Fruit fly (Drosophila melanogaster) whole organism: Measurements from ENCODE around the gene Neb-cGP.
A peak's percentile ranks its signal among the peaks of the same experiment; 100 is the strongest.

Source experiments
- CG8478 ChIP-seq: fragments of >200 bp; optimal IDR thresholded peaks from 2 replicates; lab custom pipeline; 2018; ENCODE audit warnings: inconsistent platforms
- Dll ChIP-seq: fragments of >200 bp; optimal IDR thresholded peaks from 2 replicates; lab custom pipeline; 2017
- EcR ChIP-seq, 2 experiments: fragments of >200 bp; optimal IDR thresholded peaks; 2 replicates each; lab custom pipeline; 2017; ENCODE audit warnings: missing biosample characterization in 2 of 2, missing genetic modification characterization in 2 of 2, missing genetic modification reagents in 2 of 2
- pan ChIP-seq: fragments of >200 bp; optimal IDR thresholded peaks from 2 replicates; lab custom pipeline; 2017
- psq ChIP-seq: fragments of >200 bp; optimal IDR thresholded peaks from 2 replicates; lab custom pipeline; 2017
- usp ChIP-seq: fragments of >200 bp; optimal IDR thresholded peaks from 2 replicates; lab custom pipeline; 2017; ENCODE audit warnings: missing biosample characterization, missing genetic modification characterization, mixed read lengths

Neb-cGP gene

dm6 chrX:10474213-10474540, 13.6 kb downstream of the Neb-cGP start:
- no peak for TF ChIP-seq pan (lab: Kevin White, UChicago)
- TF ChIP-seq Dll (lab: Kevin White, UChicago), result peak; percentile 56

DNA sequence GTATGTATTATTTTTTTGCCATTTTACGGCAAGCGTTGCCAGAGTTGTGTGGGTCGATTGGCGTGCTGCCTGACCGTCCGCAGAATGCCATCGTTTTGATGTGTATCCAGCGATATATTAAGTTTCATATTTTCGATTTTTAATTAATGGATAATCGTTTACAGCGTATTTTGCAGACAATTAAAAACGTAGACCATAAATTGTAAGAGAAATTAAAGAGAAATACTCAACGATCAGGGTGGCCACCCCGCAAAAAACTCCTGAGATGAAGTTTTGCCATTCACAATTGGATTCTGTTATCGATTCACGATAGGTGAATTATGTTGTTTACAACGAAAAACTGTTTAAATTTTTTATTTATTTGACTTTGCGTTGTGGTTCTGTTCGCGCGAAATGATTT, 14.1 kb downstream of the Neb-cGP start, which contains the start of gene nocte:
Gene nocte (minus strand): TSS at position 51 of the 400 bp plus-strand sequence.
- TF ChIP-seq pan (lab: Kevin White, UChicago) (no peak), EcR (GFP tag; optimal IDR thresholded peaks at IDR 0.05; lab: Kevin White, UChicago) (no peak), psq (lab: Kevin White, UChicago) (no peak), Dll (lab: Kevin White, UChicago) (no peak), CG8478 (lab: Kevin White, UChicago) (no peak), usp (GFP tag; lab: Kevin White, UChicago) (no peak)

DNA sequence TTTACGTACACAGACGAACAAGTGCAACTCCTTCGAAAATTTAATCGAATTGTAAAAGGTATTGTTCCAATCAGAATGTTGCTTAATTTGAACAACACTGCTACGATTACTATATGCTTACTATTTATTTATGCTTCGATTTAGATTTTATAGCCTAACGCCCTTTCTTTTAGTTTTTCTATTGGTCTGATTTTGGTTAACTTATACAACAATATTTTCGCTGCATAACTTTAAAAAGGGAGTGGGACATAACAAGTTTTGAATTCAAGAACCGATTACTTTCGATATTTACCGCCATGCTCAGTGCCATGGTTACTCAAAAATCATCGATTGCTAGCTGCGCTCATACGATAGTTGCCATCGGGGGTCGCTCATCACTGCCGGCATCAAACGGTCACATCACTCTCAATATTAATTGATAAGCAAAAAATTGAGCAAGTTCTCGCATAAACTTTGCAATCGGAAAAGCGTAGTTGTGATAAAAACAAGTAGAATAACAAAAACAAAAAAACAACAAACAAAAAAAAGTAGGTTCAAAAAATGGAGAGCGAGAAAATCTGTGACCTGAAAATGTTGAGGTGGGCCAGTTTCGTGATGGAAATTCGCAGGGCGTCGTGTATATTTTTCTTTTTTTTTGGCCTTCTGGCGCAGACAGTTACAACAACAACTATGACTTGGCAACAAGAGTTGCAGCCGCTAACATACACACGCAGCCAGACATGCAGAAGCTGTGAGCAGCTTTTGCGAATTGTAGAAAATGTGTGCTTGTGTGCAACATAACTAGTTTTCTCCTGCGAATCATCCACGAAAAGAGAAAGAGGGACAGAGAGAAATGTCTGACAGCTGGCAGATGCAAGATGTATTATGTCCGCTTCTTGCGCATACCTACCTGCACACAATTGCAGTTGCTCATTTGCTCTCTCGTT, 18.2 kb downstream of the Neb-cGP start, which contains the start of the genes CG2887 and PPP4R2r:
Gene CG2887 (minus strand): TSS at position 51 of the 926 bp plus-strand sequence.
Gene PPP4R2r (plus strand): TSS at position 396 of the 926 bp plus-strand sequence.
- no peak for TF ChIP-seq psq (lab: Kevin White, UChicago)
- no peak for TF ChIP-seq Dll (lab: Kevin White, UChicago)
- no peak for TF ChIP-seq pan (lab: Kevin White, UChicago)
- TF ChIP-seq EcR (GFP tag; optimal IDR thresholded peaks at IDR 0.05; lab: Kevin White, UChicago), result no peak
- no peak for TF ChIP-seq usp (GFP tag; lab: Kevin White, UChicago)
- TF ChIP-seq CG8478 (lab: Kevin White, UChicago), result no peak

dm6 chrX:10484206-10485112, 23.9 kb downstream of the Neb-cGP start:
- no peak for TF ChIP-seq usp (GFP tag; lab: Kevin White, UChicago)
- TF ChIP-seq psq (lab: Kevin White, UChicago), result no peak
- TF ChIP-seq pan (lab: Kevin White, UChicago), result peak; percentile 60
- no peak for TF ChIP-seq Dll (lab: Kevin White, UChicago)
- TF ChIP-seq EcR (GFP tag; optimal IDR thresholded peaks at IDR 0.05; lab: Kevin White, UChicago), result no peak
- TF ChIP-seq CG8478 (lab: Kevin White, UChicago), result no peak

- TF ChIP-seq psq (lab: Kevin White, UChicago), result no peak
Measured at dm6 chrX:10486144-10487030, 25.9 kb downstream of the Neb-cGP start.

- TF ChIP-seq Dll (lab: Kevin White, UChicago) (no peak), EcR (GFP tag; optimal IDR thresholded peaks at IDR 0.05; lab: Kevin White, UChicago) (no peak), CG8478 (lab: Kevin White, UChicago) (no peak), psq (lab: Kevin White, UChicago) (no peak)
Measured at dm6 chrX:10487105-10487504, 26.6 kb downstream of the Neb-cGP start, which contains the start of gene CG32687. Gene CG32687 (minus strand): TSS chrX:10487205.

- TF ChIP-seq pan (lab: Kevin White, UChicago) (no peak), usp (GFP tag; lab: Kevin White, UChicago) (no peak), CG8478 (lab: Kevin White, UChicago) (no peak), EcR (GFP tag; optimal IDR thresholded peaks at IDR 0.05; lab: Kevin White, UChicago) (no peak), Dll (lab: Kevin White, UChicago) (no peak), psq (lab: Kevin White, UChicago) (no peak)
Measured at dm6 chrX:10487964-10488605, 27.5 kb downstream of the Neb-cGP start.

DNA sequence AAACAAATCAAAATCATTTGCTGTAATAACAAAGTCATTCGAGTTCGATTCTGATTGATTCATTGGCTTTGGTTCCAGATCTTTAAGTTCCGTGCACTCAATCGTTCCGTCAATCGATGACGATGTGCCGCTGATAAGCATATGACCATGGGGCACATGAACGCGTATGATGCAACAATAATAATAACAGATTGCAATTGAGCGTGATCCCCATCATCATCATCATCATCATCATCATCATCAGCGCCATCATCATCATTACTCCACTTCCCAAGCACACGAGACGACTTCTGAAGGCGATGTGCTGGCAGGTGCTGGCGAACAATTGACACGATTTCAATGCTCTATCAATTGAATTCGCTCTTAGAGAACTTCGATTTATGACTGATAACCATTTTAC, 35.8 kb downstream of the Neb-cGP start:
- TF ChIP-seq CG8478 (lab: Kevin White, UChicago), result no peak
